Worm (Caenorhabditis elegans) whole organism, L4 larva: ENCODE measurements around the gene C23G10.7.

ENCODE experiments used
- D1046.2 ChIP-seq: fragments of 200-800 bp; sonication (Bioruptor generic); IDR thresholded peaks from 2 replicates; pipeline ENCODE4 v1.3.6; 2022; ENCODE audit warnings: missing genetic modification characterization, missing compliant biosample characterization
- F10B5.3 ChIP-seq: sonication (generic microtip); optimal IDR thresholded peaks from 2 replicates; lab custom pipeline; 2016; ENCODE audit warnings: mild to moderate bottlenecking, missing genetic modification characterization, missing compliant biosample characterization
- F26F4.8 ChIP-seq: fragments of 200-800 bp; sonication (Bioruptor generic); conservative IDR thresholded peaks from 2 replicates; pipeline ENCODE4 v1.3.6; 2022; ENCODE audit warnings: missing genetic modification characterization, missing compliant biosample characterization
- F37D6.2 ChIP-seq: sonication (generic microtip); optimal IDR thresholded peaks from 2 replicates; lab custom pipeline; 2016; ENCODE audit warnings: mild to moderate bottlenecking, missing genetic modification characterization, missing compliant biosample characterization
- F44E2.7 ChIP-seq: fragments of 200-800 bp; sonication (Bioruptor generic); IDR thresholded peaks from 2 replicates; pipeline ENCODE4 v2.1.2; 2022; ENCODE audit warnings: missing genetic modification characterization, missing compliant biosample characterization
- R02D3.7 ChIP-seq: fragments of 150-350 bp; sonication (generic microtip); optimal IDR thresholded peaks from 3 replicates; lab custom pipeline; 2014; ENCODE audit warnings: missing biosample characterization, missing genetic modification characterization
- Y75B8A.6 ChIP-seq: fragments of 200-800 bp; sonication (Bioruptor generic); IDR thresholded peaks from 2 replicates; pipeline ENCODE4 v1.3.6; 2022; ENCODE audit warnings: missing genetic modification reagents, missing genetic modification characterization, missing compliant biosample characterization
- ZK337.2 ChIP-seq: fragments of 200-800 bp; sonication (Bioruptor generic); IDR thresholded peaks from 2 replicates; pipeline ENCODE4 v1.3.6; 2022; ENCODE audit warnings: missing genetic modification reagents, missing genetic modification characterization, missing compliant biosample characterization
- aha-1 ChIP-seq: fragments of 150-350 bp; peaks from one replicate; lab custom pipeline; 2014; ENCODE audit warnings: missing biosample characterization, missing genetic modification characterization
- ama-1 ChIP-seq: fragments of 150-350 bp; optimal IDR thresholded peaks from 2 replicates; lab custom pipeline; 2014; ENCODE audit warnings: inconsistent platforms, mixed read lengths
- arid-1 ChIP-seq: fragments of 200-800 bp; sonication (Bioruptor generic); conservative IDR thresholded peaks from 2 replicates; pipeline ENCODE4 v1.3.6; 2022; ENCODE audit warnings: missing genetic modification reagents, missing genetic modification characterization, missing compliant biosample characterization
- ceh-32 ChIP-seq: sonication (generic microtip); optimal IDR thresholded peaks from 2 replicates; lab custom pipeline; 2016; ENCODE audit warnings: mild to moderate bottlenecking, missing genetic modification characterization, missing compliant biosample characterization; ENCODE audit not compliant: poor library complexity
- ceh-62 ChIP-seq: sonication (generic microtip); optimal IDR thresholded peaks from 2 replicates; lab custom pipeline; 2017; ENCODE audit warnings: missing biosample characterization, missing genetic modification characterization
- cey-2 ChIP-seq: sonication (generic microtip); optimal IDR thresholded peaks from 3 replicates; lab custom pipeline; 2017; ENCODE audit warnings: missing genetic modification characterization, mild to moderate bottlenecking, missing compliant biosample characterization, antibody characterized with exemption, borderline replicate concordance; ENCODE audit not compliant: insufficient read depth
- daf-12 ChIP-seq: fragments of 150-350 bp; optimal IDR thresholded peaks from 2 replicates; lab custom pipeline; 2014; ENCODE audit warnings: missing biosample characterization, missing genetic modification reagents, missing genetic modification characterization
- fos-1 ChIP-seq: fragments of 150-350 bp; optimal IDR thresholded peaks from 2 replicates; lab custom pipeline; 2014; ENCODE audit warnings: missing biosample characterization, missing genetic modification characterization
- hif-1 ChIP-seq, 2 experiments: sonication (generic microtip); optimal IDR thresholded peaks; 2 replicates each; lab custom pipeline; 2016 to 2017; ENCODE audit warnings: missing compliant biosample characterization in 2 of 2, missing genetic modification characterization in 2 of 2, missing genetic modification reagents in 2 of 2, missing genotype in 2 of 2, mild to moderate bottlenecking in 1 of 2
- hlh-11 ChIP-seq: fragments of 200-800 bp; sonication (Bioruptor generic); optimal IDR thresholded peaks from 2 replicates; lab custom pipeline; 2018; ENCODE audit warnings: mild to moderate bottlenecking, missing genetic modification characterization, missing compliant biosample characterization
- lin-1 ChIP-seq: fragments of 200-800 bp; sonication (Bioruptor generic); IDR thresholded peaks from 2 replicates; pipeline ENCODE4 v1.3.6; 2022; ENCODE audit warnings: missing genetic modification reagents, missing genetic modification characterization, missing compliant biosample characterization
- lin-13 ChIP-seq: fragments of 150-350 bp; optimal IDR thresholded peaks from 2 replicates; lab custom pipeline; 2014; ENCODE audit warnings: missing biosample characterization, missing genetic modification reagents, missing genetic modification characterization
- lin-15B ChIP-seq: fragments of 150-350 bp; sonication (generic microtip); optimal IDR thresholded peaks from 3 replicates; lab custom pipeline; 2014; ENCODE audit warnings: missing biosample characterization, missing genetic modification characterization
- lin-29 ChIP-seq: fragments of 200-800 bp; sonication (Bioruptor generic); IDR thresholded peaks from 2 replicates; pipeline ENCODE4 v1.3.6; 2022; ENCODE audit warnings: missing genetic modification reagents, missing genetic modification characterization, missing compliant biosample characterization
- lin-39 ChIP-seq: fragments of 150-350 bp; optimal IDR thresholded peaks from 2 replicates; lab custom pipeline; 2014; ENCODE audit warnings: missing biosample characterization, missing genetic modification reagents, missing genetic modification characterization
- lsy-2 ChIP-seq, 2 experiments: fragments of 150-350 bp in 1 of 2; sonication (generic microtip) in 1 of 2; optimal IDR thresholded peaks; 2 replicates each; lab custom pipeline; 2014 to 2017; ENCODE audit warnings: missing biosample characterization in 2 of 2, missing genetic modification characterization in 2 of 2
- madf-5 ChIP-seq, 2 experiments: fragments of 200-800 bp; sonication (Bioruptor generic); IDR thresholded peaks; 2 replicates each; pipeline ENCODE4 v1.3.6; 2022; ENCODE audit warnings: missing compliant biosample characterization in 2 of 2, missing genetic modification characterization in 2 of 2
- madf-9 ChIP-seq: fragments of 200-800 bp; sonication (Bioruptor generic); conservative IDR thresholded peaks from 2 replicates; pipeline ENCODE4 v1.3.6; 2022; ENCODE audit warnings: missing genetic modification reagents, missing genetic modification characterization, missing compliant biosample characterization
- mdl-1 ChIP-seq, 2 experiments: fragments of 150-350 bp in 1 of 2; sonication (generic microtip) in 1 of 2; optimal IDR thresholded peaks; 2 replicates each; lab custom pipeline; 2014 to 2017; ENCODE audit warnings: missing biosample characterization in 2 of 2, missing genetic modification characterization in 2 of 2
- mep-1 ChIP-seq: fragments of 150-350 bp; sonication (generic microtip); optimal IDR thresholded peaks from 3 replicates; lab custom pipeline; 2014; ENCODE audit warnings: missing biosample characterization, missing genetic modification characterization
- mxl-2 ChIP-seq: fragments of 200-800 bp; sonication (Bioruptor generic); conservative IDR thresholded peaks from 2 replicates; pipeline ENCODE4 v1.3.6; 2022; ENCODE audit warnings: missing genetic modification reagents, missing genetic modification characterization, missing compliant biosample characterization
- mxl-3 ChIP-seq: fragments of 200-800 bp; sonication (Bioruptor generic); optimal IDR thresholded peaks from 2 replicates; lab custom pipeline; 2018; ENCODE audit warnings: mild to moderate bottlenecking, missing genetic modification characterization, missing compliant biosample characterization
- nhr-10 ChIP-seq: fragments of 150-350 bp; optimal IDR thresholded peaks from 2 replicates; lab custom pipeline; 2014; ENCODE audit warnings: missing biosample characterization, missing genetic modification characterization
- nhr-111 ChIP-seq: fragments of 200-800 bp; sonication (Bioruptor generic); optimal IDR thresholded peaks from 2 replicates; lab custom pipeline; 2018; ENCODE audit warnings: mild to moderate bottlenecking, missing genetic modification characterization, missing compliant biosample characterization
- nhr-25 ChIP-seq: sonication (generic microtip); optimal IDR thresholded peaks from 2 replicates; lab custom pipeline; 2017; ENCODE audit warnings: missing genetic modification characterization, mild to moderate bottlenecking, missing compliant biosample characterization, antibody characterized with exemption, moderate library complexity, borderline replicate concordance; ENCODE audit not compliant: insufficient read depth
- nhr-41 ChIP-seq: fragments of 200-800 bp; sonication (Bioruptor generic); IDR thresholded peaks from 2 replicates; pipeline ENCODE4 v1.3.6; 2022; ENCODE audit warnings: missing genetic modification reagents, missing genetic modification characterization, missing compliant biosample characterization
- nhr-48 ChIP-seq: sonication (generic microtip); optimal IDR thresholded peaks from 2 replicates; lab custom pipeline; 2016; ENCODE audit warnings: mild to moderate bottlenecking, missing genetic modification characterization, missing compliant biosample characterization
- nhr-76 ChIP-seq: fragments of 150-350 bp; optimal IDR thresholded peaks from 2 replicates; lab custom pipeline; 2014; ENCODE audit warnings: missing biosample characterization, missing genetic modification characterization
- nhr-77 ChIP-seq: fragments of 150-350 bp; optimal IDR thresholded peaks from 2 replicates; lab custom pipeline; 2014; ENCODE audit warnings: missing biosample characterization, missing genetic modification characterization
- pha-4 ChIP-seq, 2 experiments: fragments of 150-350 bp in 1 of 2; fragments of 200-800 bp in 1 of 2; sonication (Bioruptor generic) in 1 of 2; IDR thresholded peaks in 1 of 2; optimal IDR thresholded peaks in 1 of 2; 2 replicates each; pipeline versions ENCODE4 v1.3.6 to Lab custom; 2014 to 2022; ENCODE audit warnings: missing genetic modification characterization in 2 of 2, missing genetic modification reagents in 2 of 2, missing biosample characterization in 1 of 2, missing compliant biosample characterization in 1 of 2
- saeg-2 ChIP-seq: fragments of 200-800 bp; sonication (Bioruptor generic); IDR thresholded peaks from 2 replicates; pipeline ENCODE4 v1.3.6; 2022; ENCODE audit warnings: missing genetic modification reagents, missing genetic modification characterization, missing compliant biosample characterization
- sdz-12 ChIP-seq: fragments of 200-800 bp; sonication (Bioruptor generic); optimal IDR thresholded peaks from 2 replicates; lab custom pipeline; 2018; ENCODE audit warnings: mild to moderate bottlenecking, missing genetic modification characterization, missing compliant biosample characterization
- skn-1 ChIP-seq: fragments of 150-350 bp; optimal IDR thresholded peaks from 2 replicates; lab custom pipeline; 2014; ENCODE audit warnings: missing biosample characterization, missing genetic modification characterization
- spr-1 ChIP-seq: sonication (generic microtip); optimal IDR thresholded peaks from 2 replicates; lab custom pipeline; 2016; ENCODE audit warnings: mild to moderate bottlenecking, missing genetic modification characterization, missing compliant biosample characterization
- spr-3 ChIP-seq: fragments of 200-800 bp; sonication (Bioruptor generic); optimal IDR thresholded peaks from 2 replicates; lab custom pipeline; 2018; ENCODE audit warnings: mild to moderate bottlenecking, missing genetic modification characterization, missing compliant biosample characterization
- tag-97 ChIP-seq: fragments of 200-800 bp; sonication (Bioruptor generic); IDR thresholded peaks from 2 replicates; pipeline ENCODE4 v1.3.6; 2022; ENCODE audit warnings: missing genetic modification characterization, missing compliant biosample characterization
- vab-7 ChIP-seq: fragments of 200-800 bp; sonication (Bioruptor generic); IDR thresholded peaks from 2 replicates; pipeline ENCODE4 v1.3.6; 2022; ENCODE audit warnings: missing genetic modification reagents, missing genetic modification characterization, missing compliant biosample characterization
- zag-1 ChIP-seq: fragments of 150-350 bp; optimal IDR thresholded peaks from 2 replicates; lab custom pipeline; 2014; ENCODE audit warnings: missing biosample characterization, missing genetic modification characterization
- zfp-2 ChIP-seq: sonication (generic microtip); optimal IDR thresholded peaks from 2 replicates; lab custom pipeline; 2016; ENCODE audit warnings: mild to moderate bottlenecking, missing genetic modification characterization, missing compliant biosample characterization
- zip-11 ChIP-seq: fragments of 200-800 bp; sonication (Bioruptor generic); IDR thresholded peaks from 2 replicates; pipeline ENCODE4 v1.3.6; 2022; ENCODE audit warnings: missing genetic modification characterization, missing compliant biosample characterization
- ztf-11 ChIP-seq: fragments of 150-350 bp; optimal IDR thresholded peaks from 2 replicates; lab custom pipeline; 2014; ENCODE audit warnings: missing biosample characterization, missing genetic modification characterization

Gene C23G10.7

ce11 chrIII:6165240-6165639 is 33.0 kb downstream of the C23G10.7 start:
- TF ChIP-seq ZK337.2 (GFP tag; lab: Robert Waterston, UW) (no peak), lin-39 (tag; lab: Kevin White, UChicago) (no peak), lsy-2 (tag; optimal IDR thresholded peaks at IDR 0.05; lab: Kevin White, UChicago) (no peak), skn-1 (tag; lab: Kevin White, UChicago) (no peak), spr-1 (tag; lab: Kevin White, UChicago) (no peak), ceh-62 (tag; lab: Kevin White, UChicago) (no peak), lin-13 (GFP tag; lab: Kevin White, UChicago) (no peak), ztf-11 (tag; lab: Kevin White, UChicago) (no peak), Y75B8A.6 (GFP tag; lab: Robert Waterston, UW) (peak; percentile 63; the same call in 1 of the 2 replicates), aha-1 (tag; lab: Kevin White, UChicago) (peak; percentile 19), mxl-3 (GFP tag; lab: Kevin White, UChicago) (no peak), nhr-48 (tag; lab: Kevin White, UChicago) (no peak), fos-1 (tag; lab: Kevin White, UChicago) (no peak), F10B5.3 (tag; lab: Kevin White, UChicago) (no peak), mdl-1 (tag; optimal IDR thresholded peaks at IDR 0.05; lab: Kevin White, UChicago) (no peak), arid-1 (GFP tag; lab: Robert Waterston, UW) (0 out of 2 replicates have a peak, but pooled peaks have one; percentile 38), nhr-77 (tag; lab: Kevin White, UChicago) (no peak), lin-15B (tag; lab: Kevin White, UChicago) (no peak), zag-1 (tag; lab: Kevin White, UChicago) (no peak), hlh-11 (no peak), lin-1 (GFP tag; lab: Robert Waterston, UW) (no peak), madf-5 (GFP tag; IDR thresholded peaks at IDR 0.05; lab: Robert Waterston, UW) (no peak), ceh-32 (tag; lab: Kevin White, UChicago) (no peak), sdz-12 (peak; percentile 51), D1046.2 (GFP tag; lab: Robert Waterston, UW) (no peak), vab-7 (GFP tag; lab: Robert Waterston, UW) (no peak)

ce11 chrIII:6164253-6164971 is 33.8 kb downstream of the C23G10.7 start, which contains the start of gene F42A10.9:
TSS of gene F42A10.9 (plus strand) at chrIII:6164573.
- TF ChIP-seq lin-29 (GFP tag; lab: Robert Waterston, UW) (no peak), tag-97 (GFP tag; lab: Robert Waterston, UW) (no peak), mxl-2 (no peak), lsy-2 (tag; optimal IDR thresholded peaks at IDR 0.05; lab: Kevin White, UChicago) (peak in 1 of 2 experiments; percentile 52), lin-13 (GFP tag; lab: Kevin White, UChicago) (no peak), saeg-2 (no peak), F44E2.7 (no peak), fos-1 (tag; lab: Kevin White, UChicago) (no peak), zip-11 (GFP tag; lab: Robert Waterston, UW) (no peak), spr-3 (GFP tag; lab: Kevin White, UChicago) (no peak), F26F4.8 (GFP tag; lab: Robert Waterston, UW) (no peak), F37D6.2 (no peak), madf-9 (GFP tag; lab: Robert Waterston, UW) (no peak), hif-1 (tag; optimal IDR thresholded peaks at IDR 0.05; lab: Kevin White, UChicago) (peak in 1 of 2 experiments; percentile 21), ama-1 (lab: Kevin White, UChicago) (peak; percentile 88), daf-12 (tag; lab: Kevin White, UChicago) (no peak), zfp-2 (tag; lab: Kevin White, UChicago) (no peak), nhr-25 (tag; lab: Kevin White, UChicago) (no peak), R02D3.7 (tag; lab: Kevin White, UChicago) (no peak), mep-1 (tag; lab: Kevin White, UChicago) (peak; percentile 66), cey-2 (tag; lab: Kevin White, UChicago) (no peak), nhr-76 (tag; lab: Kevin White, UChicago) (no peak), nhr-111 (GFP tag; lab: Kevin White, UChicago) (no peak), nhr-10 (tag; lab: Kevin White, UChicago) (no peak), nhr-41 (GFP tag; lab: Robert Waterston, UW) (no peak), pha-4 (GFP tag; IDR thresholded peaks at IDR 0.05; lab: Robert Waterston, UW) (no peak), pha-4 (tag; optimal IDR thresholded peaks at IDR 0.05; lab: Kevin White, UChicago) (no peak)
